Fruit fly (Drosophila melanogaster): Measurements from ENCODE around the gene Obp8a.

The Obp8a gene

dm6 chrX:9193604-9194003, 21.1 kb upstream of the Obp8a start, which contains the start of gene CG12106 (continued):
- peak; percentile 16 for TF ChIP-seq CG10979 (tag; optimal IDR thresholded peaks at IDR 0.05)
- TF ChIP-seq bigmax (GFP tag; optimal IDR thresholded peaks at IDR 0.05), result no peak
- TF ChIP-seq pzg (GFP tag; optimal IDR thresholded peaks at IDR 0.05), result peak; percentile 30
- no peak; the same call in 1 of the 2 replicates for TF ChIP-seq Drgx (GFP tag; IDR thresholded peaks at IDR 0.05)
- no peak for TF ChIP-seq Blimp-1 (GFP tag; optimal IDR thresholded peaks at IDR 0.05)
- no peak for TF ChIP-seq ham (GFP tag; IDR thresholded peaks at IDR 0.05)
- TF ChIP-seq CG14710 (tag; optimal IDR thresholded peaks at IDR 0.05), result peak; percentile 30
- peak; percentile 26 for TF ChIP-seq trem (tag; optimal IDR thresholded peaks at IDR 0.05)
- no peak for TF ChIP-seq Max (GFP tag; optimal IDR thresholded peaks at IDR 0.05)
- TF ChIP-seq peb (GFP tag; IDR thresholded peaks at IDR 0.05), result no peak
- TF ChIP-seq CG1024 (GFP tag; IDR thresholded peaks at IDR 0.05), result no peak
- TF ChIP-seq Mad (GFP tag; optimal IDR thresholded peaks at IDR 0.05), result no peak
- TF ChIP-seq NC2α (GFP tag; optimal IDR thresholded peaks at IDR 0.05), result no peak
- TF ChIP-seq az2 (GFP tag; optimal IDR thresholded peaks at IDR 0.05), result peak; percentile 26
- TF ChIP-seq ab (GFP tag; optimal IDR thresholded peaks at IDR 0.05), result no peak
- peak; percentile 45; the same call in 1 of the 3 replicates for TF ChIP-seq CG11695 (GFP tag; IDR thresholded peaks at IDR 0.05)
- TF ChIP-seq CG10267 (tag; optimal IDR thresholded peaks at IDR 0.05), result peak; percentile 14
- no peak for TF ChIP-seq CG10565 (GFP tag; optimal IDR thresholded peaks at IDR 0.05)
- no peak for TF ChIP-seq ro (GFP tag; IDR thresholded peaks at IDR 0.05)
- TF ChIP-seq BtbVII (GFP tag; optimal IDR thresholded peaks at IDR 0.05), result no peak
- TF ChIP-seq Dip2 (GFP tag; IDR thresholded peaks at IDR 0.05), result no peak
- TF ChIP-seq vnd (GFP tag; IDR thresholded peaks at IDR 0.05; ENCODE audit: partially characterized antibody), result no peak
- TF ChIP-seq Dad (GFP tag; optimal IDR thresholded peaks at IDR 0.05), result no peak
- TF ChIP-seq crol (GFP tag; IDR thresholded peaks at IDR 0.05), result no peak
- no peak; the same call in 1 of the 2 replicates for TF ChIP-seq CG32532 (GFP tag; IDR thresholded peaks at IDR 0.05)
- TF ChIP-seq CG1832 (GFP tag; optimal IDR thresholded peaks at IDR 0.05), result no peak
- no peak for TF ChIP-seq en (GFP tag; optimal IDR thresholded peaks at IDR 0.05)
- TF ChIP-seq shn (GFP tag; optimal IDR thresholded peaks at IDR 0.05), result peak; percentile 38
- TF ChIP-seq CkIIα-i1 (GFP tag; IDR thresholded peaks at IDR 0.05), result no peak
- no peak for TF ChIP-seq CG12071 (GFP tag; optimal IDR thresholded peaks at IDR 0.05)
- no peak for TF ChIP-seq CG8765 (GFP tag; IDR thresholded peaks at IDR 0.05)
- TF ChIP-seq CG31388 (GFP tag; optimal IDR thresholded peaks at IDR 0.05), result no peak
- TF ChIP-seq CG12769 (tag; optimal IDR thresholded peaks at IDR 0.05), result no peak
- TF ChIP-seq zf30C (GFP tag; optimal IDR thresholded peaks at IDR 0.05), result no peak
- TF ChIP-seq vfl (GFP tag; optimal IDR thresholded peaks at IDR 0.05), result no peak
- TF ChIP-seq ash1 (GFP tag; optimal IDR thresholded peaks at IDR 0.05), result no peak
- TF ChIP-seq CG3847 (GFP tag; IDR thresholded peaks at IDR 0.05), result no peak
- peak; percentile 29 for TF ChIP-seq CG15479 (GFP tag; optimal IDR thresholded peaks at IDR 0.05)
- no peak for TF ChIP-seq CG11696 (GFP tag; IDR thresholded peaks at IDR 0.05)
- TF ChIP-seq zfh1 (GFP tag; IDR thresholded peaks at IDR 0.05), result no peak
- no peak; the same call in none of the 2 replicates for TF ChIP-seq Ptx1 (GFP tag; IDR thresholded peaks at IDR 0.05)
- TF ChIP-seq exex (tag; optimal IDR thresholded peaks at IDR 0.05), result peak; percentile 28
- TF ChIP-seq Lim3 (GFP tag; IDR thresholded peaks at IDR 0.05), result no peak
- TF ChIP-seq slp2 (GFP tag; optimal IDR thresholded peaks at IDR 0.05), result no peak
- no peak for TF ChIP-seq Ssrp (tag; optimal IDR thresholded peaks at IDR 0.05)
- TF ChIP-seq unpg (GFP tag; optimal IDR thresholded peaks at IDR 0.05), result peak; percentile 59
- TF ChIP-seq CG30403 (GFP tag; optimal IDR thresholded peaks at IDR 0.05), result peak; percentile 57
- TF ChIP-seq CG2202 (tag; optimal IDR thresholded peaks at IDR 0.05), result no peak
- TF ChIP-seq E2f2 (GFP tag; IDR thresholded peaks at IDR 0.05), result peak; percentile 35; the same call in 1 of the 2 replicates
- no peak for TF ChIP-seq CG7786 (GFP tag; optimal IDR thresholded peaks at IDR 0.05)
- TF ChIP-seq kay (GFP tag; optimal IDR thresholded peaks at IDR 0.05), result no peak
- no peak for TF ChIP-seq danr (GFP tag; IDR thresholded peaks at IDR 0.05)
- no peak for TF ChIP-seq CG4328 (GFP tag; optimal IDR thresholded peaks at IDR 0.05)

Measured in whole organism, embryonic.